Worm (Caenorhabditis elegans) whole organism, L4 larva: ENCODE data around the gene srxa-9.

Experiments
- F37D6.2 ChIP-seq: sonication (generic microtip); optimal IDR thresholded peaks from 2 replicates; lab custom pipeline; 2016; ENCODE audit warnings: mild to moderate bottlenecking, missing genetic modification characterization, missing compliant biosample characterization
- F49E8.2 ChIP-seq: sonication (generic microtip); optimal IDR thresholded peaks from 2 replicates; lab custom pipeline; 2016; ENCODE audit warnings: missing compliant biosample characterization, mild to moderate bottlenecking, missing genetic modification characterization, borderline replicate concordance
- R02D3.7 ChIP-seq: fragments of 150-350 bp; sonication (generic microtip); optimal IDR thresholded peaks from 3 replicates; lab custom pipeline; 2014; ENCODE audit warnings: missing biosample characterization, missing genetic modification characterization
- T20F7.1 ChIP-seq: fragments of 200-800 bp; sonication (Bioruptor generic); optimal IDR thresholded peaks from 2 replicates; lab custom pipeline; 2018; ENCODE audit warnings: mild to moderate bottlenecking, missing genetic modification characterization, missing compliant biosample characterization
- Y48G9A.11 ChIP-seq: fragments of 200-800 bp; sonication (Bioruptor generic); IDR thresholded peaks from 2 replicates; pipeline ENCODE4 v1.3.6; 2022; ENCODE audit warnings: missing genetic modification reagents, missing genetic modification characterization, missing compliant biosample characterization
- ZK337.2 ChIP-seq: fragments of 200-800 bp; sonication (Bioruptor generic); IDR thresholded peaks from 2 replicates; pipeline ENCODE4 v1.3.6; 2022; ENCODE audit warnings: missing genetic modification reagents, missing genetic modification characterization, missing compliant biosample characterization
- ZK546.5 ChIP-seq, 2 experiments: sonication (generic microtip); optimal IDR thresholded peaks; 2 replicates each; lab custom pipeline; 2017; ENCODE audit warnings: missing biosample characterization in 2 of 2, missing genetic modification characterization in 2 of 2
- aha-1 ChIP-seq: fragments of 150-350 bp; peaks from one replicate; lab custom pipeline; 2014; ENCODE audit warnings: missing biosample characterization, missing genetic modification characterization
- aly-2 ChIP-seq: sonication (generic microtip); optimal IDR thresholded peaks from 2 replicates; lab custom pipeline; 2018; ENCODE audit warnings: missing biosample characterization, missing genetic modification characterization
- ama-1 ChIP-seq: fragments of 150-350 bp; optimal IDR thresholded peaks from 2 replicates; lab custom pipeline; 2014; ENCODE audit warnings: inconsistent platforms, mixed read lengths
- arid-1 ChIP-seq: fragments of 200-800 bp; sonication (Bioruptor generic); conservative IDR thresholded peaks from 2 replicates; pipeline ENCODE4 v1.3.6; 2022; ENCODE audit warnings: missing genetic modification reagents, missing genetic modification characterization, missing compliant biosample characterization
- attf-4 ChIP-seq: sonication (generic microtip); optimal IDR thresholded peaks from 3 replicates; lab custom pipeline; 2017; ENCODE audit warnings: missing biosample characterization, missing genetic modification characterization
- ceh-32 ChIP-seq: sonication (generic microtip); optimal IDR thresholded peaks from 2 replicates; lab custom pipeline; 2016; ENCODE audit warnings: mild to moderate bottlenecking, missing genetic modification characterization, missing compliant biosample characterization; ENCODE audit not compliant: poor library complexity
- daf-12 ChIP-seq: fragments of 150-350 bp; optimal IDR thresholded peaks from 2 replicates; lab custom pipeline; 2014; ENCODE audit warnings: missing biosample characterization, missing genetic modification reagents, missing genetic modification characterization
- daf-19 ChIP-seq: fragments of 200-800 bp; sonication (Bioruptor generic); conservative IDR thresholded peaks from 2 replicates; pipeline ENCODE4 v1.3.6; 2022; ENCODE audit warnings: missing genetic modification characterization, missing compliant biosample characterization
- daf-8 ChIP-seq: fragments of 200-800 bp; sonication (Bioruptor generic); IDR thresholded peaks from 2 replicates; pipeline ENCODE4 v1.3.6; 2022; ENCODE audit warnings: missing genetic modification characterization, missing compliant biosample characterization
- dmd-6 ChIP-seq: fragments of 200-800 bp; sonication (Bioruptor generic); IDR thresholded peaks from 2 replicates; pipeline ENCODE4 v1.3.6; 2022; ENCODE audit warnings: missing genetic modification reagents, missing genetic modification characterization, missing compliant biosample characterization
- dmd-8 ChIP-seq: fragments of 200-800 bp; sonication (Bioruptor generic); IDR thresholded peaks from 2 replicates; pipeline ENCODE4 v1.3.6; 2022; ENCODE audit warnings: missing genetic modification characterization, missing compliant biosample characterization
- duxl-1 ChIP-seq: sonication (generic microtip); optimal IDR thresholded peaks from 2 replicates; lab custom pipeline; 2016; ENCODE audit warnings: mild to moderate bottlenecking, missing genetic modification characterization, moderate library complexity, missing compliant biosample characterization; ENCODE audit not compliant: poor library complexity
- dve-1 ChIP-seq: sonication (generic microtip); optimal IDR thresholded peaks from 2 replicates; lab custom pipeline; 2017; ENCODE audit warnings: antibody characterized with exemption, mild to moderate bottlenecking, missing genetic modification characterization, missing compliant biosample characterization; ENCODE audit not compliant: insufficient read depth
- egl-27 ChIP-seq: sonication (generic microtip); optimal IDR thresholded peaks from 3 replicates; lab custom pipeline; 2017; ENCODE audit warnings: missing biosample characterization, missing genetic modification reagents, missing genetic modification characterization
- egl-43 ChIP-seq: fragments of 200-800 bp; sonication (Bioruptor generic); IDR thresholded peaks from 2 replicates; pipeline ENCODE4 v1.3.6; 2022; ENCODE audit warnings: missing genetic modification reagents, missing genetic modification characterization, missing compliant biosample characterization
- fkh-10 ChIP-seq: fragments of 150-350 bp; optimal IDR thresholded peaks from 2 replicates; lab custom pipeline; 2014; ENCODE audit warnings: missing biosample characterization, missing genetic modification reagents, missing genetic modification characterization
- hmg-1.1 ChIP-seq: fragments of 200-800 bp; sonication (Bioruptor generic); IDR thresholded peaks from 2 replicates; pipeline ENCODE4 v1.3.6; 2022; ENCODE audit warnings: missing genetic modification reagents, missing genetic modification characterization, missing compliant biosample characterization
- jun-1 ChIP-seq: fragments of 150-350 bp; optimal IDR thresholded peaks from 2 replicates; lab custom pipeline; 2014; ENCODE audit warnings: missing biosample characterization, missing genetic modification reagents, missing genetic modification characterization
- lim-7 ChIP-seq: fragments of 200-800 bp; sonication (Bioruptor generic); IDR thresholded peaks from 2 replicates; pipeline ENCODE4 v1.3.6; 2022; ENCODE audit warnings: missing genetic modification characterization, missing compliant biosample characterization
- lin-15B ChIP-seq: fragments of 150-350 bp; sonication (generic microtip); optimal IDR thresholded peaks from 3 replicates; lab custom pipeline; 2014; ENCODE audit warnings: missing biosample characterization, missing genetic modification characterization
- lin-39 ChIP-seq: fragments of 150-350 bp; optimal IDR thresholded peaks from 2 replicates; lab custom pipeline; 2014; ENCODE audit warnings: missing biosample characterization, missing genetic modification reagents, missing genetic modification characterization
- madf-5 ChIP-seq, 2 experiments: fragments of 200-800 bp; sonication (Bioruptor generic); IDR thresholded peaks; 2 replicates each; pipeline ENCODE4 v1.3.6; 2022; ENCODE audit warnings: missing compliant biosample characterization in 2 of 2, missing genetic modification characterization in 2 of 2
- madf-9 ChIP-seq: fragments of 200-800 bp; sonication (Bioruptor generic); conservative IDR thresholded peaks from 2 replicates; pipeline ENCODE4 v1.3.6; 2022; ENCODE audit warnings: missing genetic modification reagents, missing genetic modification characterization, missing compliant biosample characterization
- mdl-1 ChIP-seq, 2 experiments: fragments of 150-350 bp in 1 of 2; sonication (generic microtip) in 1 of 2; optimal IDR thresholded peaks; 2 replicates each; lab custom pipeline; 2014 to 2017; ENCODE audit warnings: missing biosample characterization in 2 of 2, missing genetic modification characterization in 2 of 2
- mep-1 ChIP-seq: fragments of 150-350 bp; sonication (generic microtip); optimal IDR thresholded peaks from 3 replicates; lab custom pipeline; 2014; ENCODE audit warnings: missing biosample characterization, missing genetic modification characterization
- mxl-3 ChIP-seq: fragments of 200-800 bp; sonication (Bioruptor generic); optimal IDR thresholded peaks from 2 replicates; lab custom pipeline; 2018; ENCODE audit warnings: mild to moderate bottlenecking, missing genetic modification characterization, missing compliant biosample characterization
- nhr-11 ChIP-seq: fragments of 150-350 bp; optimal IDR thresholded peaks from 2 replicates; lab custom pipeline; 2014; ENCODE audit warnings: missing biosample characterization, missing genetic modification characterization
- nhr-111 ChIP-seq: fragments of 200-800 bp; sonication (Bioruptor generic); optimal IDR thresholded peaks from 2 replicates; lab custom pipeline; 2018; ENCODE audit warnings: mild to moderate bottlenecking, missing genetic modification characterization, missing compliant biosample characterization
- nhr-25 ChIP-seq: sonication (generic microtip); optimal IDR thresholded peaks from 2 replicates; lab custom pipeline; 2017; ENCODE audit warnings: missing genetic modification characterization, mild to moderate bottlenecking, missing compliant biosample characterization, antibody characterized with exemption, moderate library complexity, borderline replicate concordance; ENCODE audit not compliant: insufficient read depth
- nhr-28 ChIP-seq: fragments of 150-350 bp; optimal IDR thresholded peaks from 2 replicates; lab custom pipeline; 2014; ENCODE audit warnings: missing biosample characterization, missing genetic modification characterization
- nhr-42 ChIP-seq: fragments of 200-800 bp; sonication (Bioruptor generic); IDR thresholded peaks from 2 replicates; pipeline ENCODE4 v1.3.6; 2022; ENCODE audit warnings: missing genetic modification characterization, missing compliant biosample characterization
- nhr-77 ChIP-seq: fragments of 150-350 bp; optimal IDR thresholded peaks from 2 replicates; lab custom pipeline; 2014; ENCODE audit warnings: missing biosample characterization, missing genetic modification characterization
- sdz-12 ChIP-seq: fragments of 200-800 bp; sonication (Bioruptor generic); optimal IDR thresholded peaks from 2 replicates; lab custom pipeline; 2018; ENCODE audit warnings: mild to moderate bottlenecking, missing genetic modification characterization, missing compliant biosample characterization
- skn-1 ChIP-seq: fragments of 150-350 bp; optimal IDR thresholded peaks from 2 replicates; lab custom pipeline; 2014; ENCODE audit warnings: missing biosample characterization, missing genetic modification characterization
- spr-1 ChIP-seq: sonication (generic microtip); optimal IDR thresholded peaks from 2 replicates; lab custom pipeline; 2016; ENCODE audit warnings: mild to moderate bottlenecking, missing genetic modification characterization, missing compliant biosample characterization
- tra-1 ChIP-seq: fragments of 200-800 bp; sonication (Bioruptor generic); IDR thresholded peaks from 2 replicates; pipeline ENCODE4 v1.3.6; 2022; ENCODE audit warnings: missing genetic modification reagents, missing genetic modification characterization, missing compliant biosample characterization
- unc-130 ChIP-seq: sonication (generic microtip); optimal IDR thresholded peaks from 2 replicates; lab custom pipeline; 2016; ENCODE audit warnings: missing genetic modification reagents, missing genetic modification characterization, missing compliant biosample characterization
- vab-7 ChIP-seq: fragments of 200-800 bp; sonication (Bioruptor generic); IDR thresholded peaks from 2 replicates; pipeline ENCODE4 v1.3.6; 2022; ENCODE audit warnings: missing genetic modification reagents, missing genetic modification characterization, missing compliant biosample characterization
- zag-1 ChIP-seq: fragments of 150-350 bp; optimal IDR thresholded peaks from 2 replicates; lab custom pipeline; 2014; ENCODE audit warnings: missing biosample characterization, missing genetic modification characterization
- zfp-2 ChIP-seq: sonication (generic microtip); optimal IDR thresholded peaks from 2 replicates; lab custom pipeline; 2016; ENCODE audit warnings: mild to moderate bottlenecking, missing genetic modification characterization, missing compliant biosample characterization
- zip-11 ChIP-seq: fragments of 200-800 bp; sonication (Bioruptor generic); IDR thresholded peaks from 2 replicates; pipeline ENCODE4 v1.3.6; 2022; ENCODE audit warnings: missing genetic modification characterization, missing compliant biosample characterization
- ztf-7 ChIP-seq: fragments of 150-350 bp; optimal IDR thresholded peaks from 2 replicates; lab custom pipeline; 2014; ENCODE audit warnings: missing biosample characterization, missing genetic modification characterization

Gene srxa-9

DNA sequence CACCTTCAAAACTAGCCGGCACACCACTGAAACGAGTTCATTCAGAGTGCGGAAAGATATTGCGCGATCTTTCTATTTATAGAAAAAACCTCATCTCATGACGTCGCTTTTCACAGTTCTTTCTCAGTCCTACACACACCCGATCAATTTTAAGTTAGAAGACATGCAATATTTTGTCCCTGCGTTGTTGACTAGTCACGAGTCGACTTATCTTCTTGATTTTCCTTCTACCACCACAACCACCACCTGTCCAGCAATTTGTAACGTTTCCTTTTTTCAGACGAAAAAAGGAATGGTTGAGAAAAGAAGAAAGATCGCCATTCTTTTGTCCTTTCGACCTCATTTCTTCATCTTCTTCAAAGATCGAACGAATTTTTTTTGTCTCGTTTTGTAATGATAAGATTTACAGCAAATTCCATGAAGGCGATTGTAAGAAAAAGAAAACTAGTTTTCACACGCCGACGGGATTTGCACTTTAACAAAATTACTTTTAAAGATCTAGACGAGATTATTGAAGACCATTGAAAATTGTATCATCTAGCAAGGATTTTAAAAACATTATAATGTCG is 40.6 kb upstream of the srxa-9 start (continued):
- peak; percentile 63 for TF ChIP-seq dmd-6 (GFP tag; lab: Robert Waterston, UW)
- no peak for TF ChIP-seq ztf-7 (tag; lab: Kevin White, UChicago)
- no peak for TF ChIP-seq nhr-42
- TF ChIP-seq zip-11 (GFP tag; lab: Robert Waterston, UW), result no peak
- no peak for TF ChIP-seq skn-1 (tag; lab: Kevin White, UChicago)
- no peak for TF ChIP-seq lim-7 (GFP tag; lab: Robert Waterston, UW)
- no peak for TF ChIP-seq arid-1 (GFP tag; lab: Robert Waterston, UW)
- TF ChIP-seq ZK337.2 (GFP tag; lab: Robert Waterston, UW), result no peak
- TF ChIP-seq madf-5 (GFP tag; IDR thresholded peaks at IDR 0.05; lab: Robert Waterston, UW), result no peak
- TF ChIP-seq F37D6.2, result no peak
- no peak for TF ChIP-seq daf-19 (GFP tag; lab: Robert Waterston, UW)
- TF ChIP-seq nhr-111 (GFP tag; lab: Kevin White, UChicago), result no peak
- TF ChIP-seq aha-1 (tag; lab: Kevin White, UChicago), result peak; percentile 50
- no peak for TF ChIP-seq unc-130 (GFP tag; lab: Kevin White, UChicago)
- TF ChIP-seq tra-1 (GFP tag; lab: Robert Waterston, UW), result peak; percentile 53
- no peak for TF ChIP-seq attf-4 (tag; lab: Kevin White, UChicago)
- peak; percentile 25 for TF ChIP-seq mep-1

DNA sequence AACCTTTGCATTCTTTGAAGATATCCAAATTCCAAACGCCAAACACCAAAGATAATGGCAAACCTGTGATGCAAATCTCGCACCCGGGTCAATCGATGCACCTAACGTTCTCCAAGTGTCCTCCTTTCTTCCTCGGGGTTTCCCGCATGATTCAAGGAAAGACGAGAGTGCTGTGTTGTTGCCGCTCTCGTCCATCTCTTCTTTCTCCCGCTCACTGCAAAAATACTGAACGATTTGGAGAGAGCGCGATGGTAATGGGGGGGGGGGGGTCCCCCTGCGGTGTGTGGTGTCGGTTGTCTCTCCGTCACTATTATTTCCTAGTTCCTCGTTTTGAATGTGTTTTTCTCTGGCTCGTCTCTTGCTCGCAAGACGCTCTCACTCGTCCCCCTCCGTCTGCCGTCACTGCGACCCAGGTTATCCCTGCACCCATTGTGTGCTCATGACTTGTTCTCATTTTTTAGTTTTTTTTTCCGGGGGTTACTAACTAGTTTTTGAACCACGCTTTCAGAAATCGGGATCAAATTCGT is 39.4 kb upstream of the srxa-9 start:
- TF ChIP-seq ceh-32 (tag; lab: Kevin White, UChicago) (no peak), nhr-11 (tag; lab: Kevin White, UChicago) (peak; percentile 76), R02D3.7 (tag; lab: Kevin White, UChicago) (no peak), egl-27 (no peak), egl-43 (GFP tag; lab: Robert Waterston, UW) (peak; percentile 88), zag-1 (no peak), attf-4 (tag; lab: Kevin White, UChicago) (no peak), daf-8 (GFP tag; lab: Robert Waterston, UW) (no peak), duxl-1 (tag; lab: Kevin White, UChicago) (no peak), mxl-3 (peak; percentile 77), F49E8.2 (tag; lab: Kevin White, UChicago) (no peak), sdz-12 (GFP tag; lab: Kevin White, UChicago) (no peak), hmg-1.1 (GFP tag; lab: Robert Waterston, UW) (peak; percentile 87), fkh-10 (GFP tag; lab: Kevin White, UChicago) (peak; percentile 84), zfp-2 (tag; lab: Kevin White, UChicago) (no peak), daf-12 (tag; lab: Kevin White, UChicago) (no peak), nhr-28 (peak; percentile 51), aha-1 (tag; lab: Kevin White, UChicago) (peak; percentile 97), lin-39 (tag; lab: Kevin White, UChicago) (no peak), ZK546.5 (tag; optimal IDR thresholded peaks at IDR 0.05; lab: Kevin White, UChicago) (no peak), jun-1 (tag; lab: Kevin White, UChicago) (peak; percentile 63), ama-1 (no peak), madf-9 (0 out of 2 replicates have a peak, but pooled peaks have one; percentile 35), spr-1 (tag; lab: Kevin White, UChicago) (no peak), vab-7 (GFP tag; lab: Robert Waterston, UW) (peak; percentile 57; the same call in 1 of the 2 replicates), mdl-1 (tag; optimal IDR thresholded peaks at IDR 0.05; lab: Kevin White, UChicago) (peak; percentile 67 to 95), nhr-25 (tag; lab: Kevin White, UChicago) (peak; percentile 70), T20F7.1 (peak; percentile 53), dmd-8 (GFP tag; lab: Robert Waterston, UW) (no peak), tra-1 (GFP tag; lab: Robert Waterston, UW) (peak; percentile 84), nhr-77 (peak; percentile 50), ZK337.2 (GFP tag; lab: Robert Waterston, UW) (no peak), Y48G9A.11 (no peak), aly-2 (tag; lab: Kevin White, UChicago) (no peak), dve-1 (peak; percentile 72), nhr-111 (GFP tag; lab: Kevin White, UChicago) (no peak), lin-15B (tag; lab: Kevin White, UChicago) (no peak)
